Worm (Caenorhabditis elegans) whole organism, L3 larva: ENCODE measurements around the gene uig-1.
A peak's percentile ranks its signal among the peaks of the same experiment; 100 is the strongest.

Experiments
- ZK546.5 ChIP-seq: sonication (generic microtip); optimal IDR thresholded peaks from 2 replicates; lab custom pipeline; 2017; ENCODE audit warnings: missing biosample characterization, missing genetic modification characterization
- aly-2 ChIP-seq: fragments of 150-350 bp; optimal IDR thresholded peaks from 2 replicates; lab custom pipeline; 2014; ENCODE audit warnings: missing biosample characterization, missing genetic modification characterization
- ama-1 ChIP-seq: fragments of 150-350 bp; optimal IDR thresholded peaks from 2 replicates; lab custom pipeline; 2018
- ceh-16 ChIP-seq: sonication (generic microtip); optimal IDR thresholded peaks from 2 replicates; lab custom pipeline; 2017; ENCODE audit warnings: missing biosample characterization, missing genetic modification characterization
- ceh-28 ChIP-seq: fragments of 150-350 bp; optimal IDR thresholded peaks from 2 replicates; lab custom pipeline; 2014; ENCODE audit warnings: missing biosample characterization, missing genetic modification reagents, missing genetic modification characterization
- ceh-82 ChIP-seq: fragments of 150-350 bp; optimal IDR thresholded peaks from 2 replicates; lab custom pipeline; 2014; ENCODE audit warnings: missing biosample characterization, missing genetic modification characterization
- ceh-9 ChIP-seq: sonication (generic microtip); optimal IDR thresholded peaks from 2 replicates; lab custom pipeline; 2018; ENCODE audit warnings: missing biosample characterization, missing genetic modification characterization
- daf-12 ChIP-seq: fragments of 150-350 bp; optimal IDR thresholded peaks from 2 replicates; lab custom pipeline; 2014; ENCODE audit warnings: missing biosample characterization, missing genetic modification reagents, missing genetic modification characterization
- egl-27 ChIP-seq: sonication (generic microtip); optimal IDR thresholded peaks from 4 replicates; lab custom pipeline; 2017; ENCODE audit warnings: missing biosample characterization, missing genetic modification reagents, missing genetic modification characterization
- egl-5 ChIP-seq: fragments of 150-350 bp; optimal IDR thresholded peaks from 2 replicates; lab custom pipeline; 2017; ENCODE audit warnings: missing biosample characterization, missing genetic modification reagents, missing genetic modification characterization, inconsistent platforms
- elt-1 ChIP-seq: fragments of 150-350 bp; optimal IDR thresholded peaks from 2 replicates; lab custom pipeline; 2014; ENCODE audit warnings: missing biosample characterization, missing genetic modification characterization
- elt-2 ChIP-seq: sonication (generic microtip); optimal IDR thresholded peaks from 2 replicates; lab custom pipeline; 2016; ENCODE audit warnings: missing genetic modification reagents, mild to moderate bottlenecking, missing genetic modification characterization, missing compliant biosample characterization
- elt-3 ChIP-seq, 3 experiments: fragments of 150-350 bp in 1 of 3; sonication (generic microtip) in 2 of 3; optimal IDR thresholded peaks; 2 replicates in 2 of 3; 4 replicates in 1 of 3; lab custom pipeline; 2014 to 2017; ENCODE audit warnings: missing biosample characterization in 3 of 3, missing genetic modification characterization in 3 of 3
- eor-1 ChIP-seq, 2 experiments: fragments of 150-350 bp; optimal IDR thresholded peaks; 2 replicates each; lab custom pipeline; 2014 to 2018; ENCODE audit warnings: missing biosample characterization in 2 of 2, missing genetic modification characterization in 2 of 2
- fkh-10 ChIP-seq: sonication (generic microtip); optimal IDR thresholded peaks from 2 replicates; lab custom pipeline; 2017; ENCODE audit warnings: missing biosample characterization, missing genetic modification reagents, missing genetic modification characterization
- fkh-2 ChIP-seq: fragments of 150-350 bp; optimal IDR thresholded peaks from 2 replicates; lab custom pipeline; 2014; ENCODE audit warnings: missing biosample characterization, missing genetic modification reagents, missing genetic modification characterization
- fos-1 ChIP-seq: fragments of 150-350 bp; optimal IDR thresholded peaks from 2 replicates; lab custom pipeline; 2014; ENCODE audit warnings: missing biosample characterization, missing genetic modification characterization
- hmg-11 ChIP-seq: sonication (generic microtip); optimal IDR thresholded peaks from 2 replicates; lab custom pipeline; 2016; ENCODE audit warnings: missing genetic modification characterization, missing compliant biosample characterization
- jun-1 ChIP-seq: fragments of 150-350 bp; optimal IDR thresholded peaks from 2 replicates; lab custom pipeline; 2014; ENCODE audit warnings: missing biosample characterization, missing genetic modification reagents, missing genetic modification characterization
- lin-39 ChIP-seq: fragments of 150-350 bp; optimal IDR thresholded peaks from 2 replicates; lab custom pipeline; 2018; ENCODE audit warnings: missing biosample characterization, missing genetic modification reagents, missing genetic modification characterization
- lsy-12 ChIP-seq: sonication (generic microtip); optimal IDR thresholded peaks from 2 replicates; lab custom pipeline; 2016; ENCODE audit warnings: mild to moderate bottlenecking, missing genetic modification characterization, missing compliant biosample characterization
- nfya-1 ChIP-seq: sonication (generic microtip); optimal IDR thresholded peaks from 2 replicates; lab custom pipeline; 2017; ENCODE audit warnings: missing genetic modification characterization, mild to moderate bottlenecking, missing compliant biosample characterization, antibody characterized with exemption, moderate library complexity; ENCODE audit not compliant: insufficient read depth
- nhr-11 ChIP-seq: fragments of 150-350 bp; optimal IDR thresholded peaks from 2 replicates; lab custom pipeline; 2014; ENCODE audit warnings: missing biosample characterization, missing genetic modification characterization
- nhr-12 ChIP-seq: fragments of 150-350 bp; optimal IDR thresholded peaks from 2 replicates; lab custom pipeline; 2014; ENCODE audit warnings: missing biosample characterization, missing genetic modification characterization
- nhr-23 ChIP-seq: fragments of 150-350 bp; optimal IDR thresholded peaks from 2 replicates; lab custom pipeline; 2014; ENCODE audit warnings: missing biosample characterization, missing genetic modification reagents, missing genetic modification characterization
- nhr-25 ChIP-seq: sonication (generic microtip); optimal IDR thresholded peaks from 2 replicates; lab custom pipeline; 2017; ENCODE audit warnings: missing biosample characterization, missing genetic modification characterization
- nhr-28 ChIP-seq: fragments of 150-350 bp; optimal IDR thresholded peaks from 2 replicates; lab custom pipeline; 2014; ENCODE audit warnings: missing biosample characterization, missing genetic modification characterization
- nhr-43 ChIP-seq: sonication (generic microtip); optimal IDR thresholded peaks from 2 replicates; lab custom pipeline; 2016; ENCODE audit warnings: mild to moderate bottlenecking, missing genetic modification characterization, missing compliant biosample characterization; ENCODE audit not compliant: poor library complexity, severe bottlenecking
- nhr-77 ChIP-seq: fragments of 150-350 bp; optimal IDR thresholded peaks from 2 replicates; lab custom pipeline; 2014; ENCODE audit warnings: missing biosample characterization, missing genetic modification characterization
- pha-4 ChIP-seq: fragments of 150-350 bp; optimal IDR thresholded peaks from 2 replicates; lab custom pipeline; 2014; ENCODE audit warnings: missing biosample characterization, missing genetic modification reagents, missing genetic modification characterization
- pqm-1 ChIP-seq: fragments of 150-350 bp; optimal IDR thresholded peaks from 2 replicates; lab custom pipeline; 2017; ENCODE audit warnings: missing biosample characterization, missing genetic modification characterization, inconsistent platforms
- skn-1 ChIP-seq: fragments of 150-350 bp; optimal IDR thresholded peaks from 2 replicates; lab custom pipeline; 2014; ENCODE audit warnings: missing biosample characterization, missing genetic modification characterization
- snpc-4 ChIP-seq: fragments of 150-350 bp; optimal IDR thresholded peaks from 2 replicates; lab custom pipeline; 2014; ENCODE audit warnings: missing biosample characterization, missing genetic modification characterization
- tbx-2 ChIP-seq: sonication (generic microtip); optimal IDR thresholded peaks from 2 replicates; lab custom pipeline; 2016; ENCODE audit warnings: mild to moderate bottlenecking, missing genetic modification characterization, missing compliant biosample characterization
- unc-39 ChIP-seq: sonication (generic microtip); optimal IDR thresholded peaks from 4 replicates; lab custom pipeline; 2017; ENCODE audit warnings: missing biosample characterization, missing genetic modification characterization
- unc-62 ChIP-seq: fragments of 150-350 bp; sonication (generic microtip); optimal IDR thresholded peaks from 4 replicates; lab custom pipeline; 2014; ENCODE audit warnings: missing biosample characterization, missing genetic modification reagents, missing genetic modification characterization
- zag-1 ChIP-seq: fragments of 150-350 bp; optimal IDR thresholded peaks from 2 replicates; lab custom pipeline; 2014; ENCODE audit warnings: missing biosample characterization, missing genetic modification characterization
- ztf-11 ChIP-seq: fragments of 150-350 bp; optimal IDR thresholded peaks from 2 replicates; lab custom pipeline; 2014; ENCODE audit warnings: missing biosample characterization, missing genetic modification characterization
- ztf-4 ChIP-seq: fragments of 150-350 bp; optimal IDR thresholded peaks from 2 replicates; lab custom pipeline; 2014; ENCODE audit warnings: missing biosample characterization, missing genetic modification characterization

uig-1 gene

ce11 chrV:13262781-13263318 is 32.9 kb downstream of the uig-1 start:
- no peak for TF ChIP-seq eor-1 (tag; optimal IDR thresholded peaks at IDR 0.05; lab: Kevin White, UChicago)
- no peak for TF ChIP-seq fkh-2 (tag; lab: Kevin White, UChicago)
- TF ChIP-seq pha-4, result peak; percentile 32
- TF ChIP-seq elt-3 (tag; optimal IDR thresholded peaks at IDR 0.05; lab: Kevin White, UChicago), result peak in 1 of 3 experiments; percentile 1
- no peak for TF ChIP-seq nhr-25
- no peak for TF ChIP-seq skn-1 (tag; lab: Kevin White, UChicago)
- TF ChIP-seq pqm-1 (tag; lab: Kevin White, UChicago), result peak; percentile 59
- peak; percentile 95 for TF ChIP-seq elt-2 (tag; lab: Kevin White, UChicago)
- no peak for TF ChIP-seq egl-27 (tag; lab: Kevin White, UChicago)
- TF ChIP-seq unc-39 (tag; lab: Kevin White, UChicago), result no peak
- TF ChIP-seq nhr-11, result no peak
- no peak for TF ChIP-seq ceh-9 (tag; lab: Kevin White, UChicago)
- TF ChIP-seq fos-1, result no peak
- no peak for TF ChIP-seq nhr-23 (tag; lab: Kevin White, UChicago)
- no peak for TF ChIP-seq nhr-28
- peak; percentile 15 for TF ChIP-seq jun-1 (tag; lab: Kevin White, UChicago)
- TF ChIP-seq nhr-77, result no peak

DNA sequence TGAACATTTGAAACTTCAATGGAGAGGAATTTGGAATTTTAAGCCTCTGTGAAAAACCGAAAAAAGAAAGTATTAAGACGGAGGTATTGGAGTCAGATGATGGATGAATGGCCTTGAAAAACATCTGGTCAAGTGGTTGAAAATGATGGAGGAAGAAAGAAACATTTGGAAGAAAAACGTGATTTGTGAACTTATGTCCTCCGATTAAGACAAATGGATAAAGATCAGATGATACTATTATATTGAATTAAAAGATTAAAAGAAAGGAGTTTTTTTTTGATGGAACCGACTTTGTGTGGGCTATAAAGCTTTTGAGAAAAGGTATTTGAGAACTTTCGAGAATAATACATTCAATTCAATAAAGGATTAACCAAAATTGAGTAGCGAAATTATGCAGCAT is 36.3 kb downstream of the uig-1 start:
- no peak for TF ChIP-seq fkh-2 (tag; lab: Kevin White, UChicago)
- TF ChIP-seq nhr-25, result peak; percentile 64
- no peak for TF ChIP-seq nfya-1 (tag; lab: Kevin White, UChicago)
- no peak for TF ChIP-seq nhr-11
- TF ChIP-seq elt-1, result peak; percentile 61
- no peak for TF ChIP-seq eor-1 (tag; optimal IDR thresholded peaks at IDR 0.05; lab: Kevin White, UChicago)
- no peak for TF ChIP-seq lin-39
- no peak for TF ChIP-seq ZK546.5 (tag; lab: Kevin White, UChicago)
- no peak for TF ChIP-seq fkh-10 (GFP tag; lab: Kevin White, UChicago)
- no peak for TF ChIP-seq egl-27 (tag; lab: Kevin White, UChicago)
- no peak for TF ChIP-seq pqm-1 (tag; lab: Kevin White, UChicago)
- TF ChIP-seq nhr-43 (tag; lab: Kevin White, UChicago), result peak; percentile 26
- no peak for TF ChIP-seq aly-2 (tag; lab: Kevin White, UChicago)
- no peak for TF ChIP-seq nhr-28
- peak; percentile 40 for TF ChIP-seq nhr-23 (tag; lab: Kevin White, UChicago)
- TF ChIP-seq ztf-4 (tag; lab: Kevin White, UChicago), result no peak
- TF ChIP-seq ceh-82, result no peak
- TF ChIP-seq pha-4, result no peak

- no peak for TF ChIP-seq ama-1
- TF ChIP-seq snpc-4 (tag; lab: Kevin White, UChicago), result no peak
- TF ChIP-seq unc-39 (tag; lab: Kevin White, UChicago), result no peak
- no peak for TF ChIP-seq fos-1
- TF ChIP-seq egl-5, result no peak
- no peak for TF ChIP-seq ztf-11 (tag; lab: Kevin White, UChicago)
- TF ChIP-seq pqm-1 (tag; lab: Kevin White, UChicago), result no peak
- no peak for TF ChIP-seq eor-1 (tag; optimal IDR thresholded peaks at IDR 0.05; lab: Kevin White, UChicago)
- TF ChIP-seq ceh-16, result no peak
- TF ChIP-seq nhr-23 (tag; lab: Kevin White, UChicago), result peak; percentile 57
- no peak for TF ChIP-seq hmg-11 (tag; lab: Kevin White, UChicago)
- peak; percentile 47 for TF ChIP-seq nhr-25
- TF ChIP-seq aly-2 (tag; lab: Kevin White, UChicago), result no peak
Observed at ce11 chrV:13258909-13259361, 36.8 kb downstream of the uig-1 start, which contains the start of gene C34D1.4. TSS of gene C34D1.4 (minus strand) at chrV:13259311.

- no peak for TF ChIP-seq egl-27 (tag; lab: Kevin White, UChicago)
- TF ChIP-seq nhr-43 (tag; lab: Kevin White, UChicago), result no peak
- TF ChIP-seq zag-1 (tag; lab: Kevin White, UChicago), result no peak
- TF ChIP-seq unc-39 (tag; lab: Kevin White, UChicago), result no peak
- TF ChIP-seq nhr-25, result no peak
- TF ChIP-seq ceh-9 (tag; lab: Kevin White, UChicago), result no peak
- no peak for TF ChIP-seq ceh-16
- TF ChIP-seq nhr-11, result peak; percentile 48
Observed at ce11 chrV:13252862-13253261, 42.9 kb downstream of the uig-1 start.

DNA sequence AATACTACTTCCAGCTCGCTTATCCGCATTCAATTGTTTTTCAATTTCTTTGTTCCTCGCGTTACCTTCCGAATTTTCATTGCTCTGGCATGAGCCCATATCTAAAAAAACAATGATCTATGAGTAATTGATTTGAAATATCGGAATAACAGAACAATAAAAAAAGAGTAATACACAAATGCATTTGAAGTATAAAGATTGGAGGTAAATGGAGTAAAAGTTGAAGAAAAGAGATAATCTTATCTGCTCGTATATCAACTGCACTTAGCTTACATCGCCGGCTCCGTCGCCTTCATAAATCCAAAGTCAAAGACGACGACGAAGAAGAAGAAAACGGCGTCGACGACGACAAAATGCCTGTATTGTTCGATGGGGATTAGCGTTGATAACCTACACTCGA is 46.3 kb downstream of the uig-1 start, which contains the start of gene odr-3:
Gene odr-3, minus strand, starts transcription at position 101 of the 400 bp plus-strand sequence.
- TF ChIP-seq elt-3 (tag; optimal IDR thresholded peaks at IDR 0.05; lab: Kevin White, UChicago) (no peak), ceh-9 (tag; lab: Kevin White, UChicago) (no peak), pha-4 (no peak), unc-62 (GFP tag; lab: Kevin White, UChicago) (no peak), snpc-4 (tag; lab: Kevin White, UChicago) (no peak), ceh-16 (no peak), egl-27 (tag; lab: Kevin White, UChicago) (no peak), skn-1 (tag; lab: Kevin White, UChicago) (no peak), ZK546.5 (tag; lab: Kevin White, UChicago) (no peak), daf-12 (tag; lab: Kevin White, UChicago) (no peak), ceh-28 (no peak), hmg-11 (tag; lab: Kevin White, UChicago) (no peak), nhr-28 (no peak), nfya-1 (tag; lab: Kevin White, UChicago) (no peak), tbx-2 (tag; lab: Kevin White, UChicago) (no peak), lsy-12 (tag; lab: Kevin White, UChicago) (no peak), elt-1 (no peak), nhr-12 (tag; lab: Kevin White, UChicago) (no peak)
